Worm (Caenorhabditis elegans): ENCODE measurements around the gene lon-3.

- no peak for TF ChIP-seq ces-1 (GFP tag; optimal IDR thresholded peaks at IDR 0.05)
- TF ChIP-seq unc-62 (GFP tag; optimal IDR thresholded peaks at IDR 0.05) = no peak
- TF ChIP-seq snpc-4 (tag; optimal IDR thresholded peaks at IDR 0.05) = no peak
Observed at ce11 chrV:12196659-12197058, 1.8 kb downstream of the lon-3 start.

All from whole organism, mixed stage, embryonic.